Worm (Caenorhabditis elegans): Measurements from ENCODE around the gene C27F2.10.
"Not testable (repeated sequence)": the region's sequence is repeated elsewhere in the genome, so short reads cannot be mapped to it uniquely, and the experiment has no call there.

The C27F2.10 gene

ce11 chrIII:5013915-5014346, 27.2 kb upstream of the C27F2.10 start:
- TF ChIP-seq dao-5 (tag; optimal IDR thresholded peaks at IDR 0.05): no peak
- peak; percentile 67 for TF ChIP-seq him-1 (tag; optimal IDR thresholded peaks at IDR 0.05)
- peak; percentile 57 for TF ChIP-seq W03F9.2 (tag; optimal IDR thresholded peaks at IDR 0.05)

DNA sequence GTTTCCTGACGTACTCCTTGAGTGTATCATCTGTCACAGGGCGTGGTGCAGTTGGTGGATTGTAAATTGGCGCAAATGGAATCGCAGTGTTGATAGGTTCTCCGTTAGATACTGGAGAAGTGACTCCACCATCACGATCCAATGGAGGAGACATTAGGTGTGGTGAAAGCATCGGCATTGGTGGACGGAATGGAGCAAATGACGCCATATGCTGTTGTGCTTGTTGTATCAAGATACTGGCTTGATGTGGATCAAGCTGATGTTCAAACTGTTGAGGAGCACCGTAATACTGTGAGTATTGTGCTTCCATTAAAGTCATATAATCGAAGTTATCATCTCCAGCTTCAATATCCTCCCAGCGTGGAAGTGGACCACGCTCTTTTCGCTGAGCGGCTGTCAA, 25.8 kb upstream of the C27F2.10 start:
- TF ChIP-seq him-1 (tag; optimal IDR thresholded peaks at IDR 0.05) (no peak), dao-5 (tag; optimal IDR thresholded peaks at IDR 0.05) (no peak), W03F9.2 (tag; optimal IDR thresholded peaks at IDR 0.05) (no peak)

DNA sequence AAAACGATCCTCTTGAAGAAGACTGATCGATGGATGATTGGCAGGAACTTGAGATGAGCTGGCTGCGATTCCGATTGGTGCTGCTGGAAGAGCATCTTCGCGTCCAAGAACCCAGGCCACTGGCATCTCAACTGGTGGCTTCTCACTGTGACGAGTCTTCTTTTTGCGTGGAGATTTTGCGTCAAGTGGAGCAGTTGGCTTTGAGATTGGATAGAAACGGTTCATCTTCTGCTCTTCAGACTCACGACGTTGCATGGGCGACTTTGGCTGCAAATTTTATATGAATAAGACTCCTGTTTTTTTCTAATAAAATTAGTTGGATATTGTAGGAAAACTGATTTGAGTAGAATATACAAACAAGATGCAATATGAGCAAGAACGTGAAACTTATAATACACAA, 24.0 kb upstream of the C27F2.10 start:
- TF ChIP-seq dao-5 (tag; optimal IDR thresholded peaks at IDR 0.05) (no peak), W03F9.2 (tag; optimal IDR thresholded peaks at IDR 0.05) (no peak), him-1 (tag; optimal IDR thresholded peaks at IDR 0.05) (no peak)

DNA sequence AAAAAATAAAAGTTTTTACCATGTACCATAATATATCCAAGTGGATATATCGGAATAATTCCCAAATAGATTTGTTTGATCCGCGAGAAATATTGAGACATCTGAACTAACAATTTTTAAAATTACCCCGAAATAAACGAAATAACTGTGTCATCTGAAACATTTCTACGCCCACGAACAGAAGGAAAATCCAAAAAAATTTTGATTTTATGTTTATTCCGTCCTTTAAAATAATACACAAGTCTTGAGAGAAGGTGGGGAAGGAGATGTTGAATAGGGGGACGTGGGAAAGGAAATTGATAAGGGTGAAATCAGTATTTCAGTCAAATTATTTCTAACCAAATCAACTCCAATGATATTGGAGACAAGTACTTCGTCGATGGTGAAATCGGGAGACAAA, 22.0 kb upstream of the C27F2.10 start, which contains the start of gene R144.11:
Gene R144.11 (minus strand): TSS at position 101 of the 400 bp plus-strand sequence.
- TF ChIP-seq W03F9.2 (tag; optimal IDR thresholded peaks at IDR 0.05) (no peak), him-1 (tag; optimal IDR thresholded peaks at IDR 0.05) (no peak), dao-5 (tag; optimal IDR thresholded peaks at IDR 0.05) (no peak)

DNA sequence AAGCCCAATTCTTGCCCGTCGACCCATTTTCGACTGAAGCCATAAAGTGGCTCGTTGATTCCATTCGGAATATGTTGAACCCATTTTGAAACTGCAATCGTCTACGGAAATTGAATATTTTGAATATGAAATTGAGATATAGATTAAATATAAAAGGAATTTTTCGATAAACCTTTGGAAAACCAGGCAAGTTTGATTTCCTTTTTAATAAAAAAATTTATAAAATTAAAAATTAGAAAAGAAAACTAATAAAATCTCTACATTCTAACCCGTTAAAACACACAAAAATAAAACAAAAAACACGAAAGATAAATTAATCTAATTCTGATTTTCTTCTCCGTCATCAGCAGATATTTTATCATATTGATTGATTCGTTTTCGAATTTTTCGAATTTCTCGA, 20.2 kb upstream of the C27F2.10 start, which contains the start of gene R144.12:
Gene R144.12 (minus strand): TSS at position 101 of the 400 bp plus-strand sequence.
- TF ChIP-seq W03F9.2 (tag; optimal IDR thresholded peaks at IDR 0.05): no peak
- no peak for TF ChIP-seq him-1 (tag; optimal IDR thresholded peaks at IDR 0.05)
- TF ChIP-seq dao-5 (tag; optimal IDR thresholded peaks at IDR 0.05): no peak

ce11 chrIII:5004621-5005020, 17.9 kb upstream of the C27F2.10 start, which contains the start of gene R144.6:
Gene R144.6, minus strand, starts transcription at chrIII:5004721.
- TF ChIP-seq W03F9.2 (tag; optimal IDR thresholded peaks at IDR 0.05): no peak
- no peak for TF ChIP-seq dao-5 (tag; optimal IDR thresholded peaks at IDR 0.05)
- no peak for TF ChIP-seq him-1 (tag; optimal IDR thresholded peaks at IDR 0.05)

DNA sequence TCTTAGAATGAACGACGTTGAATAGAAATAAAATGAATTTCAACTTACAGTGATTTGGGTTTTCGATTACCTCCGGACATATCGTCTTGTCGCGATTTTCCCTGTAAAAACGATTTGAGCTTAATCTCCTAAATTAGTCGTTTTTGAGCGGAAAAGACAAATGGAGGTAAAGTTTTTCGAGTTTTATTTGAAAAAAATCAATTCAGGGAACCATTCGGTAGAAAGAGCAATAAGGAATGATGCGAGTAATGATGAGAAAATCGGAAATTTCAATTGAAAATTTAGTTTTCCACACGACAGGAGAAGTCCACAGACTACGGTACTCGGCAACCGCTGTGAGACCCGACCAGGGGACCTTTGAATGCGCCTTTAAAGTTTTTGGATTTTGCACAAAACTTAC, 15.5 kb upstream of the C27F2.10 start, which contains the start of gene R144.10:
Gene R144.10 (minus strand): TSS at position 101 of the 400 bp plus-strand sequence.
- TF ChIP-seq dao-5 (tag; optimal IDR thresholded peaks at IDR 0.05) (no peak), him-1 (tag; optimal IDR thresholded peaks at IDR 0.05) (no peak)

ce11 chrIII:4998956-4999425, 12.3 kb upstream of the C27F2.10 start, which contains the start of gene smcr-8:
Gene smcr-8, plus strand, starts transcription at chrIII:4999375.
- no peak for TF ChIP-seq dao-5 (tag; optimal IDR thresholded peaks at IDR 0.05)
- TF ChIP-seq W03F9.2 (tag; optimal IDR thresholded peaks at IDR 0.05): no peak
- no peak for TF ChIP-seq him-1 (tag; optimal IDR thresholded peaks at IDR 0.05)

DNA sequence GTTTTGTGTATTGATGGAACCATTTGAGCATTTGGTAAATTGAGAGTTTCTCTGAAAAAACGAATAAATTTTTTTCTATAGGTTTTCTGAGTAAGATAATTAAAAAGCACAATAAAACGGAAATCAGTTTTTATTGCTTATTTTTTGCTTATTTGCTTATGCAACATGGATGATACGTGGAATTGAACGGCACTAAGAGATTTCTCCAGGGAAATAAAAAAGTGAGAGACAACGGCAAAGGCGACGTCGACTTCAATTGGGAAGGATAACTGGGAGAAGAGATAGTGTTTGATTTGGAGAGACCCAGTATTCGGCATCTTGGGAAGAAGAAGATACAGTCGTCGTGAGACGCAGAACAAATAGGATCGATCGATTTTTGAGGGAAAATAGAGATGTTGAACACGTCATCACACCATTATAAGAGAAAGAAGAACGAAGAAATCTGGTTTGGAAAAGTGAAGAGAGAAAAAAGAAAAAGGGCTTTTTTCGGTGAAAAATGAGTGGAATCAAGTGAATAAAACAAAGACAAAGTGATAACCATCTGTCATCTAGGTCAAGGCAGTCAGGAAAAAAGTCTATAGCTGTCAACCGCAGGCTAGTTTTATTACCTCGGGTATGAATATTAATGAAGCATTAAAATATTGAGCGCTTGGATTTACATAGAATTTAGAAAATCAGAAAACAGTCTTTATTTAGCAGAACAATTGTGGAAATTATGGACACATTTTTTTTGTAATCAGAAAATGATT, 11.6 kb upstream of the C27F2.10 start, which contains the start of gene tmem-131:
Gene tmem-131 (minus strand): TSS at position 51 of the 749 bp plus-strand sequence.
- TF ChIP-seq dao-5 (tag; optimal IDR thresholded peaks at IDR 0.05): no peak
- TF ChIP-seq him-1 (tag; optimal IDR thresholded peaks at IDR 0.05): no peak
- TF ChIP-seq W03F9.2 (tag; optimal IDR thresholded peaks at IDR 0.05): no peak

DNA sequence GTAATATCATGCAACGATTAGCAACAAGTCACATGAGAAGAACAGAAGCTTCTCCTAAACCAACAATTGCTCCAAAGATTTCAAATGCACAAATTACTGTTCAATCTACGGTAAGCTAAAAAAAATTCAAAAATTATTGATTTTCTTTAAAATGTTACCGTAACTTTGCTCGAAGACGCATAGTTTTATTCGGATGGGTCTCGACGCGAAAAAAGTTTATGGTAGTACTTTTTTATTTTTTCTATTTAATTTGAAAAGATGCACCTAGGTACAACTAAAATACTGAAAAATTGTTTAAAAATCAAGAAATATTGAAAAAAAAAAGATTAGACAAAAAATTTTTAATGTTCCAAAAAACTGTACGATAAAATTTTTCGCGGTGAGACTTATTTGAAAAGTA, 968 bp upstream of the C27F2.10 start:
- TF ChIP-seq him-1 (tag; optimal IDR thresholded peaks at IDR 0.05): no peak

DNA sequence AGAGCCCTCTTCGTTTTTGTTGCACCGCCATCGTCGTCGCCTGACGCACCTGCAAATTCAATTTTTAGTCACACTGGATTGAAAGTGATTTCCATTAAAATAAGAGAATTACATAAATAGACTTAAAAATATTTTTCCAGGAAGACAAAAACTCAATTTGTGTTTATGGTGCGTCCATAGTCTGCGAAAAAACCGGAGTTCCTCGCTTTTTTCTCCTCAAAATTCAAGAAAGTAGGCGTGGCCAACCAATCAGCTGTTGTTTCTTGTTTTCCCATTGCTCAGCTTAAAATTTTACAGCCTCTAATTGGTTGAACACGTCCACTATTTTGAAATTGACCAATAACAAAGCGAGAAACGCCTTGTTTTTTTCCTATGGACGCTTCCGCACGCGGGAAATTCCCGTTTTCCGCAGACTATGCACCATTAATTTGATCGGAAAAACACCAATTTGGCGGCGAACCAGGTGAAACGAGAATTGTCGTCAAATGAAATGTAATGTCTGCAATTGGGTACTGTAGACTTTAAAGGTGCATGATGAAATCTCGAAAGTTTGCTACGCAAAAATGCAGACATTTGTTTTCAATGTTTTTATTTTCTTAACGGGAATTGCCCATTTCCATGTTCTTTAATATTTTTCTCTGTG, 2.1 kb downstream of the C27F2.10 start, which contains the start of gene C27F2.7:
Gene C27F2.7 (minus strand): TSS at position 51 of the 643 bp plus-strand sequence.
- no peak for TF ChIP-seq him-1 (tag; optimal IDR thresholded peaks at IDR 0.05)
- no peak for TF ChIP-seq W03F9.2 (tag; optimal IDR thresholded peaks at IDR 0.05)
- TF ChIP-seq dao-5 (tag; optimal IDR thresholded peaks at IDR 0.05): no peak

ce11 chrIII:4983961-4984360, 2.7 kb downstream of the C27F2.10 start:
- TF ChIP-seq W03F9.2 (tag; optimal IDR thresholded peaks at IDR 0.05): no peak
- no peak for TF ChIP-seq dao-5 (tag; optimal IDR thresholded peaks at IDR 0.05)
- TF ChIP-seq him-1 (tag; optimal IDR thresholded peaks at IDR 0.05): no peak

ce11 chrIII:4980367-4980766, 6.3 kb downstream of the C27F2.10 start, which contains the start of gene C27F2.6:
Gene C27F2.6, minus strand, starts transcription at chrIII:4980467.
- TF ChIP-seq dao-5, him-1, W03F9.2 (tag; optimal IDR thresholded peaks at IDR 0.05): not testable (repeated sequence)

DNA sequence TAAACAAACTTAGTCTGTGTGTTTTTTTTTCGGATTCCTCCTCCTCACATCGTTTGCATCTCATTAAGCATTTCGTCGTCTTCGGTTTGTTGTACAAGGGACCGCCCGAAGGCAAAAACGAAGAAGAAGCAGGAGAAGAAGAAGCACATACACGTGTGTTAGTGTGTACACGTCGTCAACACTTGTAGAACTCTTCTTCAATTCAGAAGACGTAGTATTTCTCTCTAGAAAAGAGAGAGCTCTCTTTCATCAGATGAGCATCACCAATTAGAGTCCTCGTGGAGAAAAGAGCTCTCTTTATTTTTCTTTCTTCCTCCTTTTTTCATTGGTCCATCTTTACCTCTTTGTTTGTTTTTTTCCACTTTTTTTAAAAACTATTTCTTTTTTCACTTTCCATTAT, 18.6 kb downstream of the C27F2.10 start:
- TF ChIP-seq W03F9.2 (tag; optimal IDR thresholded peaks at IDR 0.05) (no peak), dao-5 (tag; optimal IDR thresholded peaks at IDR 0.05) (no peak), him-1 (tag; optimal IDR thresholded peaks at IDR 0.05) (no peak)
